Worm (Caenorhabditis elegans) whole organism, young adult: ENCODE results near the gene glb-22.

Experiments used
- B0019.2 ChIP-seq: fragments of 200-800 bp; sonication (Bioruptor generic); conservative IDR thresholded peaks from 2 replicates; pipeline ENCODE4 v1.3.6; 2022; ENCODE audit warnings: missing genetic modification reagents, missing genetic modification characterization, missing compliant biosample characterization
- F39B2.1 ChIP-seq: fragments of 200-800 bp; sonication (Bioruptor generic); IDR thresholded peaks from 2 replicates; pipeline ENCODE4 v1.3.6; 2022; ENCODE audit warnings: missing genetic modification reagents, missing genetic modification characterization, missing compliant biosample characterization
- Y67H2A.10 ChIP-seq: fragments of 200-800 bp; sonication (Bioruptor generic); conservative IDR thresholded peaks from 2 replicates; pipeline ENCODE4 v1.3.6; 2022; ENCODE audit warnings: missing genetic modification reagents, missing genetic modification characterization, missing compliant biosample characterization
- ets-4 ChIP-seq: fragments of 200-800 bp; sonication (Bioruptor generic); optimal IDR thresholded peaks from 2 replicates; lab custom pipeline; 2018; ENCODE audit warnings: mild to moderate bottlenecking, missing genetic modification characterization, missing compliant biosample characterization
- lsl-1 ChIP-seq: fragments of 200-800 bp; sonication (Bioruptor generic); optimal IDR thresholded peaks from 2 replicates; lab custom pipeline; 2018; ENCODE audit warnings: mild to moderate bottlenecking, missing genetic modification characterization, moderate library complexity, missing compliant biosample characterization
- nfya-1 ChIP-seq: sonication (generic microtip); optimal IDR thresholded peaks from 2 replicates; lab custom pipeline; 2017; ENCODE audit warnings: antibody characterized with exemption, missing compliant biosample characterization, missing genetic modification characterization, borderline replicate concordance; ENCODE audit not compliant: insufficient read depth
- pha-4 ChIP-seq: fragments of 150-350 bp; sonication (generic microtip); optimal IDR thresholded peaks from 2 replicates; lab custom pipeline; 2014; ENCODE audit warnings: missing biosample characterization, missing genetic modification reagents, missing genetic modification characterization

DNA sequence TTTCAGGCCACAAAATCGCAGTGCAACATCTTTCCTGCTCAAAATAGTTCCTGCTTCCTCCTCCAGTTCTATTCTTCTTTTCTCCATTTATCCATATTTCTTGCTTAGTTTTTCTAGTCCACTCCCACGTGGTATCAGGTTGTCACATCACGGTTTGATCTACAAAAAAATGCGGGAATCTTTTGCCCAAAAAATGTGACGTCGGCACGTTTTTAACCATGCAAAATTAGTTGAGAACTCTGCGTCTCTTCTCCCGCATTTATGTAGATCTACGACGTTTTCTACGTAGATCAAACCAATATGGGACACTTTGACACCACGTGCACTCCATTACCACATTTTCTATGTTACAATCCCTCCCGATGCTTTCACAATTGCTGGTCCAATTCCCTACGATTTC lies 41.9 kb downstream of the glb-22 start:
- TF ChIP-seq B0019.2 (no peak), ets-4 (no peak), pha-4 (tag; lab: Kevin White, UChicago) (no peak), F39B2.1 (GFP tag; lab: Robert Waterston, UW) (no peak), Y67H2A.10 (GFP tag; lab: Robert Waterston, UW) (no peak), nfya-1 (tag; lab: Kevin White, UChicago) (no peak), lsl-1 (no peak)
